Worm (Caenorhabditis elegans): ENCODE results near the gene tph-1.

DNA sequence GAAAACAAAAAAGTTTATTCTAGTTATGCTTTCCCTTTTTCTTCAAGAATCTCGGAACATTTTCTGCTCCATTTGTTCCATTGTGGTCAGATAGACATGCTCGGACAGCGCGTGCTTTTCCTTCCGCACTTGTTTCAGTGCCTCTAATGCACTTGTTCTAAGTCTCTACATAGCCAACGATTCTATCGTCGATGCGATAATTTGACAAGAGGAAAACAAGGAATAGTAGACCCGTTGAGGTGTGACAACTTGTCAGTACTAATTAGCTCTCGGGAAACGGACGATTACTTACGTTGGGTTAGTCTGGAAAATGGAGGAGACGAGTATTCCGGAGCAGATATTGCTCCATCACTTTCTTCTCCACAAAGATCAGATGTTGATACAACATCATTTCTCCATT lies 39.2 kb downstream of the tph-1 start:
- TF ChIP-seq lin-13 (GFP tag; optimal IDR thresholded peaks at IDR 0.05), result no peak
- no peak for TF ChIP-seq hlh-30 (tag; optimal IDR thresholded peaks at IDR 0.05; ENCODE audit: insufficient read depth)
- TF ChIP-seq F37D6.2 (tag; optimal IDR thresholded peaks at IDR 0.05), result no peak
- peak in 1 of 2 experiments; percentile 94 for TF ChIP-seq unc-62 (GFP tag; optimal IDR thresholded peaks at IDR 0.05 in 1 of 2)
- no peak for TF ChIP-seq unc-62 (tag; optimal IDR thresholded peaks at IDR 0.05)
- TF ChIP-seq ces-1 (GFP tag; optimal IDR thresholded peaks at IDR 0.05), result no peak
- TF ChIP-seq unc-39 (tag; optimal IDR thresholded peaks at IDR 0.05), result no peak
- TF ChIP-seq mxl-3 (GFP tag; optimal IDR thresholded peaks at IDR 0.05), result no peak
- TF ChIP-seq lsy-2 (tag; optimal IDR thresholded peaks at IDR 0.05), result no peak
- TF ChIP-seq lin-15B (tag; optimal IDR thresholded peaks at IDR 0.05), result no peak

Data from whole organism, L4 larva.